Fruit fly (Drosophila melanogaster) whole organism, embryonic: ENCODE data around the gene CG13385.

Source experiments
- Abd-B ChIP-seq: fragments of 200-800 bp; sonication (Bioruptor generic); optimal IDR thresholded peaks from 2 replicates; lab custom pipeline; 2018; ENCODE audit warnings: missing biosample characterization, mild to moderate bottlenecking, missing genetic modification characterization, moderate library complexity
- CG4854 ChIP-seq: fragments of 200-800 bp; sonication (Bioruptor generic); optimal IDR thresholded peaks from 2 replicates; lab custom pipeline; 2016; ENCODE audit warnings: missing biosample characterization, missing genetic modification characterization, inconsistent platforms

- TF ChIP-seq CG4854 (GFP tag; lab: Kevin White, UChicago): peak; percentile 43
- no peak for TF ChIP-seq Abd-B (GFP tag; lab: Kevin White, UChicago)
Measured at dm6 chr2L:8403286-8404270, 7.1 kb downstream of the CG13385 start, which contains the start of gene emb.
